Fruit fly (Drosophila melanogaster) whole organism, pupa: Measurements from ENCODE around the gene SNRPG.
A peak's percentile ranks its signal among the peaks of the same experiment; 100 is the strongest.

ENCODE experiments used
- CG10348 ChIP-seq: fragments of 200-800 bp; sonication (Bioruptor generic); IDR thresholded peaks from 2 replicates; pipeline ENCODE4 v1.3.6; 2022; ENCODE audit warnings: missing biosample characterization, missing genetic modification characterization
- CG12605 ChIP-seq: fragments of 200-800 bp; sonication (Bioruptor generic); IDR thresholded peaks from 2 replicates; pipeline ENCODE4 v1.3.6; 2022; ENCODE audit warnings: missing biosample characterization, missing genetic modification characterization
- CG13204 ChIP-seq: fragments of 200-800 bp; sonication (Bioruptor generic); optimal IDR thresholded peaks from 2 replicates; lab custom pipeline; 2018; ENCODE audit warnings: missing biosample characterization, mild to moderate bottlenecking, missing genetic modification characterization, moderate library complexity
- CG14655 ChIP-seq: fragments of 200-800 bp; sonication (Bioruptor generic); optimal IDR thresholded peaks from 3 replicates; lab custom pipeline; 2017; ENCODE audit warnings: mild to moderate bottlenecking, missing biosample characterization, missing genetic modification reagents, missing genetic modification characterization
- CG15710 ChIP-seq: fragments of 200-800 bp; sonication (Bioruptor generic); optimal IDR thresholded peaks from 2 replicates; lab custom pipeline; 2018; ENCODE audit warnings: missing biosample characterization, mild to moderate bottlenecking, missing genetic modification characterization, moderate library complexity
- CG17806 ChIP-seq: fragments of 200-800 bp; sonication (Bioruptor generic); optimal IDR thresholded peaks from 2 replicates; lab custom pipeline; 2018; ENCODE audit warnings: missing biosample characterization, mild to moderate bottlenecking, missing genetic modification characterization, moderate library complexity
- CG32121 ChIP-seq: fragments of 200-800 bp; sonication (Bioruptor generic); IDR thresholded peaks from 2 replicates; pipeline ENCODE4 v1.3.6; 2022; ENCODE audit warnings: missing biosample characterization, missing genetic modification characterization
- CG34367 ChIP-seq: fragments of 200-800 bp; sonication (Bioruptor generic); optimal IDR thresholded peaks from 2 replicates; lab custom pipeline; 2018; ENCODE audit warnings: missing biosample characterization, mild to moderate bottlenecking, missing genetic modification characterization
- CG4496 ChIP-seq: fragments of 200-800 bp; sonication (Bioruptor generic); IDR thresholded peaks from 3 replicates; pipeline ENCODE4 v1.3.6; 2022; ENCODE audit warnings: missing biosample characterization, missing genetic modification characterization
- CG8159 ChIP-seq: fragments of 200-800 bp; sonication (Bioruptor generic); optimal IDR thresholded peaks from 3 replicates; lab custom pipeline; 2018; ENCODE audit warnings: missing biosample characterization, mild to moderate bottlenecking, missing genetic modification characterization, moderate library complexity
- CG8301 ChIP-seq: fragments of 200-800 bp; sonication (Bioruptor generic); optimal IDR thresholded peaks from 2 replicates; lab custom pipeline; 2018; ENCODE audit warnings: missing biosample characterization, mild to moderate bottlenecking, missing genetic modification characterization
- CG9948 ChIP-seq: fragments of 200-800 bp; sonication (Bioruptor generic); optimal IDR thresholded peaks from 2 replicates; lab custom pipeline; 2018; ENCODE audit warnings: missing biosample characterization, mild to moderate bottlenecking, missing genetic modification characterization, moderate library complexity
- D1 ChIP-seq: fragments of 200-800 bp; sonication (Bioruptor generic); optimal IDR thresholded peaks from 2 replicates; lab custom pipeline; 2018; ENCODE audit warnings: missing biosample characterization, mild to moderate bottlenecking, missing genetic modification characterization, moderate library complexity
- EcR ChIP-seq: fragments of 200-800 bp; sonication (Bioruptor generic); optimal IDR thresholded peaks from 3 replicates; lab custom pipeline; 2019; ENCODE audit warnings: missing biosample characterization, missing genetic modification characterization, mild to moderate bottlenecking, moderate library complexity, missing genetic modification reagents
- Ets98B ChIP-seq: fragments of 200-800 bp; sonication (Bioruptor generic); IDR thresholded peaks from 2 replicates; pipeline ENCODE4 v1.3.6; 2022; ENCODE audit warnings: missing biosample characterization, missing genetic modification characterization
- Pif1A ChIP-seq: fragments of 200-800 bp; sonication (Bioruptor generic); optimal IDR thresholded peaks from 3 replicates; lab custom pipeline; 2016; ENCODE audit warnings: missing biosample characterization, missing genetic modification characterization
- Pif1B ChIP-seq: fragments of 200-800 bp; sonication (Bioruptor generic); optimal IDR thresholded peaks from 3 replicates; lab custom pipeline; 2016; ENCODE audit warnings: missing biosample characterization, missing genetic modification characterization
- Snoo ChIP-seq: fragments of 200-800 bp; sonication (Bioruptor generic); optimal IDR thresholded peaks from 3 replicates; lab custom pipeline; 2017; ENCODE audit warnings: missing biosample characterization, mild to moderate bottlenecking, missing genetic modification characterization, inconsistent platforms
- fd96Ca ChIP-seq: fragments of 200-800 bp; sonication (Bioruptor generic); IDR thresholded peaks from 3 replicates; pipeline ENCODE4 v1.3.6; 2022; ENCODE audit warnings: missing biosample characterization, missing genetic modification characterization
- gl ChIP-seq: fragments of 200-800 bp; sonication (Bioruptor generic); optimal IDR thresholded peaks from 2 replicates; lab custom pipeline; 2018; ENCODE audit warnings: missing biosample characterization, mild to moderate bottlenecking, missing genetic modification characterization
- rn ChIP-seq: fragments of 200-800 bp; sonication (Bioruptor generic); IDR thresholded peaks from 2 replicates; pipeline ENCODE4 v1.3.6; 2022; ENCODE audit warnings: missing biosample characterization, missing genetic modification characterization

SNRPG gene

DNA sequence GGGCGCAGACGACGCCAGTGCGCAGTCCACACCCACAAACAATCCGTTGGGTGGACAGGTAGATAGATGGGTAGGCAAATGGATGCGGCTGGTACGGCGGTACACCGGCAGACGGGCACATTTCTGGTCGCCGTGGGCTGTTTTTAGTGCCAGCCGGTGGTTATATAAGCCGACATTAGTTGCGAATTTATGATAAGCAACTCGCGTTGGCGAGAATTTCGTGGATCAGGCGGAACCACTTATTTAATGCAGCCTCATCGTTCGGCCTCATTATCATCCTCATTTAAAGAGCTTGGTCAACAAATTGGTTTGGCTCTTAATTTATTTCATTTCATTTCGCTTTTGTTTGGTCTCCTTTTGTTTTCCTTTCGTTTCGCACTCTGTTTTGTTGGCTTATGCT lies 21.5 kb downstream of the SNRPG start:
- TF ChIP-seq CG32121 (GFP tag; lab: Robert Waterston, UW) = no peak
- TF ChIP-seq CG12605 (GFP tag; lab: Robert Waterston, UW) = no peak
- TF ChIP-seq Pif1A (GFP tag; lab: Kevin White, UChicago) = no peak
- TF ChIP-seq CG15710 (tag; lab: Kevin White, UChicago) = no peak
- no peak for TF ChIP-seq CG8159 (tag; lab: Kevin White, UChicago)
- TF ChIP-seq rn (GFP tag; lab: Robert Waterston, UW) = no peak
- TF ChIP-seq Pif1B (GFP tag; lab: Kevin White, UChicago) = no peak
- no peak for TF ChIP-seq Ets98B (GFP tag; lab: Robert Waterston, UW)
- TF ChIP-seq CG9948 (tag; lab: Kevin White, UChicago) = no peak
- TF ChIP-seq EcR (GFP tag; lab: Kevin White, UChicago) = no peak
- no peak for TF ChIP-seq gl (tag; lab: Kevin White, UChicago)

DNA sequence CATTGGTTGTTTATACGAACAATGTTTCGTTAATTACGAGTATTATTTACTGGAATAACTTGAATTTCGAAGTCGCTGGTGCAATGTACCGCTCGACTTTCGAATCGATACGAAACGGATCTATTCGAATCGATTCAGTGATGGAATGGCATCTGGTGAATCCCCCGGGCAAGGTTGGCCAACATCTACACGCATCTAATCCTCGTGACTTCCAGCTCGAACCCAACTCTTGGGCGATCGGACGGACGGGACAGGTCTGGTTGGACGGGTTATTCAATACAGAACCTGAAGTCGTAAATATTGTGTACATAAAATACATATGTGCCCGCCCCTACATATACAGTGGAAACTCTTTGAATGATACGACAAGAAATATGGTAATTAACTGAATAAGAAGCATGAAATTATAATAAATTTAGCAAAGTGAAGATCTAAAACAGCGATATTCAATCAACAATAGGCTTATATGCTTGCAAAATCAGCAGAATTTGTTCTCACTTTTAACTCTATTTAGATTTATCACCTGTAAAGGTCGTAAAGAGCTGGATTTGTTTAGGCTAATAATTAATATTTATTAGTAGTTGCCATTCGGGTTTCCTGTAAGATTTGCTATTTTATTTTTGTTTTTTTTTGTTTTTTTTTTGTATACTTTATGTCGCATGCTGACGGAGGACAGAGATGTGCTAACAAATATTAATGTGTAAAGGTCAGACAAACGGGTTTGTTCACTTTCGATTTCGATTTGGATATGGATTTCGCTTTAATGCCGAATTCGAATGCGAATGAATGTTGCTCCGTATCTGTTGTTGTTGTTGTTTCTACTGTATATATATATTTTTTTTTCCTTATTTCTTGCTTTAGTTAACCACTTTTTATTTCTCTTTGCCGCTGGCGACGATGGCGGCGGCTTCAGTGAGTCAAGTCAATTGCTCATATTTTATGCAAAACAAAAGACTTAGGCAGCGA lies 23.2 kb downstream of the SNRPG start:
- TF ChIP-seq CG12605 (GFP tag; lab: Robert Waterston, UW) (no peak), CG9948 (tag; lab: Kevin White, UChicago) (no peak), CG15710 (tag; lab: Kevin White, UChicago) (no peak), Pif1B (GFP tag; lab: Kevin White, UChicago) (no peak), CG13204 (GFP tag; lab: Kevin White, UChicago) (no peak), CG8301 (tag; lab: Kevin White, UChicago) (no peak), gl (tag; lab: Kevin White, UChicago) (no peak), Pif1A (GFP tag; lab: Kevin White, UChicago) (no peak), rn (GFP tag; lab: Robert Waterston, UW) (no peak), CG14655 (GFP tag; lab: Kevin White, UChicago) (no peak)

DNA sequence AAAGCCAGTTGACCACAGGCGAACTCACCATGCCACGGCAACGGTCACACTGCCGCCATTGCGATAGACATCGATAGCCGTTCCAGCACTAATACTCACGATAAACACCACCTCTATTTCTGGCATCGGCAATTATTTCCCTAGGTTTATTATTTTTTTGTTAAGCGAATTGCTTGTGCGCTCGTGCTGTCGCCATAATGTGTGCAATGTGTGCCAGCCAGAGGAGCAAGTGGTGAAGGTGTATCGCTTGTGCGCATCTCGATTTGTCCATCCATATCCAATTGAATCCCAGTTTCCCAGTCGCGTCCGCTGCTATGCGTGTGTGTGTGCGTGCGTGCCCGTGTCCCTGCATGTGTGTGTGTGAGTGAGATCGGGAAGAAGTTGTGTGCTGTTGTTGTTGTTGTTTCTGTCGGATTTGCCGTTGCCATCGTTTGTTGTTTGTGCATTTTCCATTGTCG lies 29.6 kb downstream of the SNRPG start, which contains the start of gene mbt:
TSS of gene mbt (plus strand) at position 85 of the 458 bp plus-strand sequence.
- TF ChIP-seq Pif1B (GFP tag; lab: Kevin White, UChicago) = no peak
- peak; percentile 21 for TF ChIP-seq EcR (GFP tag; lab: Kevin White, UChicago)
- peak; percentile 40 for TF ChIP-seq CG13204 (GFP tag; lab: Kevin White, UChicago)

DNA sequence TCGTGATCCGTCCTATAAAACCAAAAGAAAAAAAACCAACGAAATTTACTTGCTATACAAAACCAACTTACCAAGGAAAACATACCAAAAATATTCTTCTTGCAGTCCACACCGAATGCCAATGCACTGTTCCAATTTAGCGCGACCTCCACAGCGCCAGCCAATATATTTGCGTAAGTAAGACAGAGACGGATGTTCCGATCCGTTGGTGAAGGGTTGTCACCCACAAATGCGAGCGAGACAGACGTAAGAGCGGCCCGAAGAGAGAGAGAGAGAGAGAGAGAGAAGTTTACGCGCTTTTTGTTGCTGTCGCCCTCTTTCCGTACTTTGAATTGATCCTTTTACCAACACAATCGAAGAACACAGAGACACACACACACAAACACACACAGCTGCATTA lies 32.4 kb downstream of the SNRPG start:
- TF ChIP-seq gl (tag; lab: Kevin White, UChicago) (no peak), Pif1A (GFP tag; lab: Kevin White, UChicago) (no peak), CG14655 (GFP tag; lab: Kevin White, UChicago) (no peak), EcR (GFP tag; lab: Kevin White, UChicago) (peak; percentile 37), Snoo (tag; lab: Kevin White, UChicago) (no peak), CG13204 (GFP tag; lab: Kevin White, UChicago) (peak; percentile 0)
- TF ChIP-seq, all 21 proteins: peak for 2

DNA sequence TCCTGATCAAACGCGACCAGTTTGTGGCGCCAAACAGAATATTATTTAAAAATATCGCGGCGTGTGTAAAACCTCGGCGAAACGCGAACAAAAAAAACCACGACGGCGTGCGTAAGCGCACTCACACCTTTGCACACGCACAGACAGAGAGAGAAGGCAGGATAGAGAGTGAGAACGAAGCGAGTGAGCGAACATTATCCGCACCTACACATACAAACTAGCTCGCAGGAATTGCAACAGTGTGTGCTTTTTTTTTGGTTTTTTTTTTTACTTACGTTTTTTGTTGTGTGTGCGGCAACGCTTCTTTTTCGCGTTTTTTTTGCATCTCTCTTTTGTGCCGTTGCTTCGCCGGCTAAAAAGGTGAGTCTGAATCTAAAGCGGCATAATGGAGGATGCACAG lies 40.4 kb downstream of the SNRPG start:
- TF ChIP-seq CG8301 (tag; lab: Kevin White, UChicago) (peak; percentile 76), CG10348 (no peak), gl (tag; lab: Kevin White, UChicago) (peak; percentile 99), Pif1A (GFP tag; lab: Kevin White, UChicago) (peak; percentile 97), Ets98B (GFP tag; lab: Robert Waterston, UW) (peak; percentile 91), CG14655 (GFP tag; lab: Kevin White, UChicago) (peak; percentile 86), rn (GFP tag; lab: Robert Waterston, UW) (peak; percentile 78), CG12605 (GFP tag; lab: Robert Waterston, UW) (peak; percentile 99), CG9948 (tag; lab: Kevin White, UChicago) (peak; percentile 85), CG15710 (tag; lab: Kevin White, UChicago) (peak; percentile 94), CG32121 (GFP tag; lab: Robert Waterston, UW) (peak; percentile 89), fd96Ca (GFP tag; lab: Robert Waterston, UW) (peak; percentile 93), CG17806 (peak; percentile 88), CG34367 (tag; lab: Kevin White, UChicago) (peak; percentile 96), CG13204 (GFP tag; lab: Kevin White, UChicago) (peak; percentile 98), Pif1B (GFP tag; lab: Kevin White, UChicago) (peak; percentile 96), CG8159 (tag; lab: Kevin White, UChicago) (peak; percentile 92), Snoo (tag; lab: Kevin White, UChicago) (peak; percentile 92), D1 (tag; lab: Kevin White, UChicago) (no peak), EcR (GFP tag; lab: Kevin White, UChicago) (peak; percentile 69), CG4496 (GFP tag; lab: Robert Waterston, UW) (peak; percentile 97)
